Worm (Caenorhabditis elegans) whole organism, young adult: ENCODE measurements around the gene cyn-10.
A peak's percentile ranks its signal among the peaks of the same experiment; 100 is the strongest.

Experiments
- F57C9.4 ChIP-seq: sonication (generic microtip); optimal IDR thresholded peaks from 2 replicates; lab custom pipeline; 2017; ENCODE audit warnings: mild to moderate bottlenecking, missing genetic modification characterization, missing compliant biosample characterization
- ama-1 ChIP-seq, 3 experiments: fragments of 150-350 bp in 1 of 3; sonication (generic microtip) in 2 of 3; optimal IDR thresholded peaks; 2 replicates each; lab custom pipeline; 2014 to 2018; ENCODE audit warnings: missing biosample characterization in 2 of 3, missing genetic modification characterization in 2 of 3, missing genetic modification reagents in 2 of 3
- attf-3 ChIP-seq: fragments of 200-800 bp; sonication (Bioruptor generic); conservative IDR thresholded peaks from 2 replicates; pipeline ENCODE4 v1.3.6; 2022; ENCODE audit warnings: missing genetic modification reagents, missing genetic modification characterization, missing compliant biosample characterization
- cebp-1 ChIP-seq, 2 experiments: fragments of 200-800 bp in 1 of 2; sonication (Bioruptor generic) in 1 of 2; sonication (generic microtip) in 1 of 2; IDR thresholded peaks in 1 of 2; optimal IDR thresholded peaks in 1 of 2; 2 replicates each; pipeline versions ENCODE4 v1.3.6 to Lab custom; 2017 to 2022; ENCODE audit warnings: missing compliant biosample characterization in 2 of 2, missing genetic modification characterization in 2 of 2, mild to moderate bottlenecking in 1 of 2, missing genetic modification reagents in 1 of 2, moderate library complexity in 1 of 2
- cebp-2 ChIP-seq: fragments of 200-800 bp; sonication (Bioruptor generic); IDR thresholded peaks from 2 replicates; pipeline ENCODE4 v1.3.6; 2022; ENCODE audit warnings: missing genetic modification characterization, missing compliant biosample characterization
- ceh-79 ChIP-seq: sonication (generic microtip); optimal IDR thresholded peaks from 2 replicates; lab custom pipeline; 2017; ENCODE audit warnings: mild to moderate bottlenecking, missing genetic modification characterization, missing compliant biosample characterization
- ets-4 ChIP-seq: fragments of 200-800 bp; sonication (Bioruptor generic); optimal IDR thresholded peaks from 2 replicates; lab custom pipeline; 2018; ENCODE audit warnings: mild to moderate bottlenecking, missing genetic modification characterization, missing compliant biosample characterization
- gei-17 ChIP-seq: fragments of 200-800 bp; sonication (Bioruptor generic); optimal IDR thresholded peaks from 2 replicates; lab custom pipeline; 2018; ENCODE audit warnings: mild to moderate bottlenecking, missing genetic modification characterization, missing compliant biosample characterization
- him-1 ChIP-seq: sonication (generic microtip); optimal IDR thresholded peaks from 2 replicates; lab custom pipeline; 2016; ENCODE audit warnings: missing genotype, missing genetic modification reagents, missing genetic modification characterization, missing compliant biosample characterization
- nhr-179 ChIP-seq: sonication (generic microtip); optimal IDR thresholded peaks from 2 replicates; lab custom pipeline; 2016; ENCODE audit warnings: mild to moderate bottlenecking, missing genetic modification characterization, missing compliant biosample characterization
- unc-130 ChIP-seq: sonication (generic microtip); optimal IDR thresholded peaks from 2 replicates; lab custom pipeline; 2016; ENCODE audit warnings: missing genetic modification reagents, missing genetic modification characterization, missing compliant biosample characterization
- zim-3 ChIP-seq: sonication (generic microtip); optimal IDR thresholded peaks from 2 replicates; lab custom pipeline; 2017; ENCODE audit warnings: mild to moderate bottlenecking, missing genetic modification characterization, moderate library complexity, missing compliant biosample characterization

ce11 chrII:6890095-6890494 lies 23.1 kb downstream of the cyn-10 start, which contains the start of gene acer-1:
- TF ChIP-seq gei-17: no peak
- TF ChIP-seq ets-4 (GFP tag; lab: Kevin White, UChicago): no peak
- TF ChIP-seq ama-1 (optimal IDR thresholded peaks at IDR 0.05; lab: Kevin White, UChicago): peak; percentile 88
- no peak for TF ChIP-seq ama-1 (GFP tag; optimal IDR thresholded peaks at IDR 0.05; lab: Kevin White, UChicago)
- no peak for TF ChIP-seq F57C9.4 (tag; lab: Kevin White, UChicago)
- TF ChIP-seq attf-3 (GFP tag; lab: Robert Waterston, UW): no peak
- peak; percentile 53 for TF ChIP-seq zim-3 (tag; lab: Kevin White, UChicago)
- no peak for TF ChIP-seq unc-130
- 0 out of 2 replicates have a peak, but pooled peaks have one; percentile 6 for TF ChIP-seq cebp-2 (GFP tag; lab: Robert Waterston, UW)
- TF ChIP-seq nhr-179 (tag; lab: Kevin White, UChicago): no peak
- TF ChIP-seq ceh-79 (tag; lab: Kevin White, UChicago): no peak
- TF ChIP-seq cebp-1 (GFP tag; IDR thresholded peaks at IDR 0.05; lab: Robert Waterston, UW): no peak
- peak; percentile 1 for TF ChIP-seq cebp-1 (tag; optimal IDR thresholded peaks at IDR 0.05; lab: Kevin White, UChicago)
- no peak for TF ChIP-seq him-1 (tag; lab: Kevin White, UChicago)
